Worm (Caenorhabditis elegans) whole organism, L1 larva: ENCODE results near the gene W09D10.5.
A peak's percentile ranks its signal among the peaks of the same experiment; 100 is the strongest.

Experiments
- C04F5.9 ChIP-seq: sonication (generic microtip); optimal IDR thresholded peaks from 2 replicates; lab custom pipeline; 2016; ENCODE audit warnings: missing genetic modification characterization, missing compliant biosample characterization
- C16A3.4 ChIP-seq: fragments of 150-350 bp; optimal IDR thresholded peaks from 2 replicates; lab custom pipeline; 2014; ENCODE audit warnings: missing biosample characterization, missing genetic modification characterization
- C34B4.2 ChIP-seq: sonication (generic microtip); optimal IDR thresholded peaks from 2 replicates; lab custom pipeline; 2017; ENCODE audit warnings: mild to moderate bottlenecking, missing genetic modification characterization, missing compliant biosample characterization
- Y116A8C.19 ChIP-seq: sonication (generic microtip); optimal IDR thresholded peaks from 2 replicates; lab custom pipeline; 2016; ENCODE audit warnings: missing compliant biosample characterization, missing genetic modification characterization, borderline replicate concordance
- alr-1 ChIP-seq: fragments of 200-800 bp; sonication (Bioruptor generic); optimal IDR thresholded peaks from 2 replicates; lab custom pipeline; 2018; ENCODE audit warnings: borderline replicate concordance, mild to moderate bottlenecking, missing genetic modification characterization, missing compliant biosample characterization
- aly-2 ChIP-seq: fragments of 150-350 bp; optimal IDR thresholded peaks from 2 replicates; lab custom pipeline; 2014; ENCODE audit warnings: missing biosample characterization, missing genetic modification characterization
- ama-1 ChIP-seq: fragments of 150-350 bp; optimal IDR thresholded peaks from 2 replicates; lab custom pipeline; 2014
- ceh-63 ChIP-seq: fragments of 200-800 bp; sonication (Bioruptor generic); optimal IDR thresholded peaks from 2 replicates; lab custom pipeline; 2018; ENCODE audit warnings: mild to moderate bottlenecking, missing genetic modification characterization, missing compliant biosample characterization
- dpl-1 ChIP-seq, 3 experiments: fragments of 150-350 bp in 2 of 3; sonication (generic microtip) in 1 of 3; optimal IDR thresholded peaks; 2 replicates each; lab custom pipeline; 2014 to 2017; ENCODE audit warnings: missing biosample characterization in 3 of 3, missing genetic modification characterization in 3 of 3, missing genetic modification reagents in 3 of 3
- efl-3 ChIP-seq: fragments of 200-800 bp; sonication (Bioruptor generic); optimal IDR thresholded peaks from 2 replicates; lab custom pipeline; 2018; ENCODE audit warnings: mild to moderate bottlenecking, missing genetic modification characterization, missing compliant biosample characterization
- egl-13 ChIP-seq: sonication (generic microtip); optimal IDR thresholded peaks from 2 replicates; lab custom pipeline; 2016; ENCODE audit warnings: missing genotype, missing genetic modification reagents, missing genetic modification characterization, missing compliant biosample characterization
- egl-27 ChIP-seq, 2 experiments: fragments of 150-350 bp in 1 of 2; sonication (generic microtip); optimal IDR thresholded peaks; 3 replicates each; lab custom pipeline; 2017 to 2018; ENCODE audit warnings: missing biosample characterization in 2 of 2, missing genetic modification characterization in 2 of 2, missing genetic modification reagents in 2 of 2
- elt-2 ChIP-seq: sonication (generic microtip); optimal IDR thresholded peaks from 2 replicates; lab custom pipeline; 2016; ENCODE audit warnings: missing genetic modification characterization, mild to moderate bottlenecking, inconsistent platforms, missing compliant biosample characterization, missing genetic modification reagents
- ets-5 ChIP-seq: fragments of 200-800 bp; sonication (Bioruptor generic); IDR thresholded peaks from 2 replicates; pipeline ENCODE4 v1.3.6; 2022; ENCODE audit warnings: missing genetic modification characterization, missing compliant biosample characterization
- fkh-8 ChIP-seq: sonication (generic microtip); optimal IDR thresholded peaks from 2 replicates; lab custom pipeline; 2016; ENCODE audit warnings: mild to moderate bottlenecking, missing genetic modification characterization, missing compliant biosample characterization
- fos-1 ChIP-seq: fragments of 150-350 bp; optimal IDR thresholded peaks from 2 replicates; lab custom pipeline; 2014; ENCODE audit warnings: missing biosample characterization, missing genetic modification characterization
- grh-1 ChIP-seq: fragments of 200-800 bp; sonication (Bioruptor generic); IDR thresholded peaks from 2 replicates; pipeline ENCODE4 v1.3.6; 2022; ENCODE audit warnings: missing genetic modification reagents, missing genetic modification characterization, missing compliant biosample characterization
- hlh-17 ChIP-seq: fragments of 200-800 bp; sonication (Bioruptor generic); optimal IDR thresholded peaks from 2 replicates; lab custom pipeline; 2018; ENCODE audit warnings: missing genetic modification characterization, mild to moderate bottlenecking, missing compliant biosample characterization, moderate library complexity, borderline replicate concordance
- irx-1 ChIP-seq: sonication (generic microtip); optimal IDR thresholded peaks from 2 replicates; lab custom pipeline; 2016; ENCODE audit warnings: missing genetic modification characterization, missing compliant biosample characterization
- lin-14 ChIP-seq: fragments of 200-800 bp; sonication (Bioruptor generic); optimal IDR thresholded peaks from 2 replicates; lab custom pipeline; 2018; ENCODE audit warnings: mild to moderate bottlenecking, missing genetic modification characterization, moderate library complexity, missing compliant biosample characterization
- lin-35 ChIP-seq, 2 experiments: fragments of 150-350 bp; optimal IDR thresholded peaks; 2 replicates each; lab custom pipeline; 2014; ENCODE audit warnings: missing biosample characterization in 2 of 2, missing genetic modification characterization in 2 of 2, missing genetic modification reagents in 2 of 2
- lir-3 ChIP-seq: sonication (generic microtip); optimal IDR thresholded peaks from 2 replicates; lab custom pipeline; 2016; ENCODE audit warnings: mild to moderate bottlenecking, missing genetic modification characterization, moderate library complexity, missing compliant biosample characterization; ENCODE audit not compliant: poor library complexity
- lsy-2 ChIP-seq, 2 experiments: fragments of 150-350 bp; optimal IDR thresholded peaks; 2 replicates each; lab custom pipeline; 2014; ENCODE audit warnings: missing biosample characterization in 2 of 2, missing genetic modification characterization in 2 of 2
- mab-9 ChIP-seq: fragments of 200-800 bp; sonication (Bioruptor generic); IDR thresholded peaks from 2 replicates; pipeline ENCODE4 v1.3.6; 2022; ENCODE audit warnings: missing genetic modification reagents, missing genetic modification characterization, missing compliant biosample characterization
- nhr-237 ChIP-seq: fragments of 150-350 bp; optimal IDR thresholded peaks from 2 replicates; lab custom pipeline; 2014; ENCODE audit warnings: missing biosample characterization, missing genetic modification characterization
- nhr-28 ChIP-seq: fragments of 150-350 bp; optimal IDR thresholded peaks from 2 replicates; lab custom pipeline; 2014; ENCODE audit warnings: missing biosample characterization, missing genetic modification characterization
- nhr-76 ChIP-seq: sonication (generic microtip); optimal IDR thresholded peaks from 2 replicates; lab custom pipeline; 2017; ENCODE audit warnings: missing biosample characterization, missing genetic modification characterization
- nhr-77 ChIP-seq: fragments of 150-350 bp; optimal IDR thresholded peaks from 2 replicates; lab custom pipeline; 2014; ENCODE audit warnings: missing biosample characterization, missing genetic modification characterization
- nhr-85 ChIP-seq: sonication (generic microtip); peaks from one replicate; lab custom pipeline; 2016; ENCODE audit warnings: missing genetic modification characterization, inconsistent platforms, missing compliant biosample characterization
- nhr-90 ChIP-seq: sonication (generic microtip); optimal IDR thresholded peaks from 2 replicates; lab custom pipeline; 2016; ENCODE audit warnings: mild to moderate bottlenecking, missing genetic modification characterization, missing compliant biosample characterization; ENCODE audit not compliant: poor library complexity
- pag-3 ChIP-seq: sonication (generic microtip); optimal IDR thresholded peaks from 2 replicates; lab custom pipeline; 2017; ENCODE audit warnings: missing genetic modification characterization, mild to moderate bottlenecking, missing compliant biosample characterization, antibody characterized with exemption, borderline replicate concordance; ENCODE audit not compliant: insufficient read depth
- pax-3 ChIP-seq: fragments of 200-800 bp; sonication (Bioruptor generic); optimal IDR thresholded peaks from 2 replicates; lab custom pipeline; 2018; ENCODE audit warnings: mild to moderate bottlenecking, missing genetic modification characterization, moderate library complexity, missing compliant biosample characterization
- pqm-1 ChIP-seq: sonication (generic microtip); optimal IDR thresholded peaks from 3 replicates; lab custom pipeline; 2017; ENCODE audit warnings: missing biosample characterization, missing genetic modification characterization
- rnt-1 ChIP-seq: sonication (generic microtip); optimal IDR thresholded peaks from 2 replicates; lab custom pipeline; 2016; ENCODE audit warnings: mild to moderate bottlenecking, missing genetic modification characterization, moderate library complexity, missing compliant biosample characterization
- snpc-4 ChIP-seq: fragments of 150-350 bp; optimal IDR thresholded peaks from 2 replicates; lab custom pipeline; 2014; ENCODE audit warnings: missing biosample characterization, missing genetic modification characterization
- sox-4 ChIP-seq: sonication (generic microtip); optimal IDR thresholded peaks from 2 replicates; lab custom pipeline; 2016; ENCODE audit warnings: missing genetic modification characterization, missing compliant biosample characterization
- sptf-1 ChIP-seq: fragments of 150-350 bp; optimal IDR thresholded peaks from 2 replicates; lab custom pipeline; 2014; ENCODE audit warnings: missing biosample characterization, missing genetic modification characterization
- sup-37 ChIP-seq: fragments of 200-800 bp; sonication (Bioruptor generic); optimal IDR thresholded peaks from 2 replicates; lab custom pipeline; 2018; ENCODE audit warnings: mild to moderate bottlenecking, missing genetic modification characterization, missing compliant biosample characterization
- swsn-7 ChIP-seq: sonication (generic microtip); optimal IDR thresholded peaks from 2 replicates; lab custom pipeline; 2016; ENCODE audit warnings: missing genetic modification characterization, missing compliant biosample characterization
- tlp-1 ChIP-seq: fragments of 150-350 bp; optimal IDR thresholded peaks from 2 replicates; lab custom pipeline; 2014; ENCODE audit warnings: missing biosample characterization, missing genetic modification characterization
- unc-130 ChIP-seq: fragments of 150-350 bp; optimal IDR thresholded peaks from 2 replicates; lab custom pipeline; 2017; ENCODE audit warnings: missing biosample characterization, missing genetic modification characterization, inconsistent platforms
- unc-30 ChIP-seq: sonication (generic microtip); optimal IDR thresholded peaks from 2 replicates; lab custom pipeline; 2017; ENCODE audit warnings: missing biosample characterization, missing genetic modification characterization
- unc-62 ChIP-seq: fragments of 150-350 bp; optimal IDR thresholded peaks from 2 replicates; lab custom pipeline; 2014; ENCODE audit warnings: missing biosample characterization, missing genetic modification reagents, missing genetic modification characterization
- vab-15 ChIP-seq: sonication (generic microtip); optimal IDR thresholded peaks from 2 replicates; lab custom pipeline; 2017; ENCODE audit warnings: missing genotype, mild to moderate bottlenecking, missing genetic modification characterization, missing compliant biosample characterization
- xbp-1 ChIP-seq: sonication (generic microtip); optimal IDR thresholded peaks from 2 replicates; lab custom pipeline; 2016; ENCODE audit warnings: missing genetic modification characterization, missing compliant biosample characterization
- zag-1 ChIP-seq: fragments of 150-350 bp; optimal IDR thresholded peaks from 2 replicates; lab custom pipeline; 2014; ENCODE audit warnings: missing biosample characterization, missing genetic modification characterization
- zip-4 ChIP-seq: fragments of 200-800 bp; sonication (Bioruptor generic); optimal IDR thresholded peaks from 2 replicates; lab custom pipeline; 2018; ENCODE audit warnings: mild to moderate bottlenecking, missing genetic modification characterization, moderate library complexity, missing compliant biosample characterization
- ztf-11 ChIP-seq, 2 experiments: sonication (generic microtip); optimal IDR thresholded peaks; 2 replicates each; lab custom pipeline; 2016 to 2017; ENCODE audit warnings: missing genetic modification characterization in 2 of 2, missing biosample characterization in 1 of 2, missing compliant biosample characterization in 1 of 2
- ztf-4 ChIP-seq: fragments of 150-350 bp; optimal IDR thresholded peaks from 2 replicates; lab custom pipeline; 2014; ENCODE audit warnings: missing biosample characterization, missing genetic modification characterization

Gene W09D10.5

ce11 chrIII:10759050-10760023, 48.0 kb upstream of the W09D10.5 start, which contains the start of gene tasp-1 (continued):
- TF ChIP-seq grh-1 (GFP tag; lab: Robert Waterston, UW) (peak; percentile 99), vab-15 (tag; lab: Kevin White, UChicago) (peak; percentile 100), fos-1 (peak; percentile 99), lir-3 (tag; lab: Kevin White, UChicago) (peak; percentile 99), tlp-1 (no peak), nhr-77 (tag; lab: Kevin White, UChicago) (peak; percentile 100), ets-5 (GFP tag; lab: Robert Waterston, UW) (peak; percentile 89; the same call in 1 of the 2 replicates), pag-3 (tag; lab: Kevin White, UChicago) (peak; percentile 1), mab-9 (peak; percentile 100), elt-2 (tag; lab: Kevin White, UChicago) (peak; percentile 97), lin-35 (GFP tag; optimal IDR thresholded peaks at IDR 0.05; lab: Kevin White, UChicago) (peak; percentile 100), C16A3.4 (tag; lab: Kevin White, UChicago) (peak; percentile 100), unc-30 (tag; lab: Kevin White, UChicago) (peak; percentile 19), aly-2 (tag; lab: Kevin White, UChicago) (peak; percentile 97), C04F5.9 (tag; lab: Kevin White, UChicago) (peak; percentile 98), irx-1 (tag; lab: Kevin White, UChicago) (peak; percentile 100), snpc-4 (tag; lab: Kevin White, UChicago) (peak; percentile 93), lsy-2 (tag; optimal IDR thresholded peaks at IDR 0.05; lab: Kevin White, UChicago) (peak; percentile 98 to 99), ceh-63 (peak; percentile 100), sox-4 (tag; lab: Kevin White, UChicago) (peak; percentile 100), sup-37 (peak; percentile 100), pax-3 (tag; lab: Kevin White, UChicago) (peak; percentile 100), nhr-237 (peak; percentile 99), dpl-1 (GFP tag; optimal IDR thresholded peaks at IDR 0.05; lab: Kevin White, UChicago) (peak; percentile 100), pqm-1 (tag; lab: Kevin White, UChicago) (peak; percentile 93), unc-130 (peak; percentile 100), zag-1 (tag; lab: Kevin White, UChicago) (peak; percentile 96), xbp-1 (tag; lab: Kevin White, UChicago) (peak; percentile 99), ama-1 (peak; percentile 77), ztf-11 (tag; optimal IDR thresholded peaks at IDR 0.05; lab: Kevin White, UChicago) (peak in 1 of 2 experiments; percentile 100), swsn-7 (peak; percentile 100), lin-14 (GFP tag; lab: Kevin White, UChicago) (peak; percentile 100), nhr-85 (tag; lab: Kevin White, UChicago) (peak; percentile 100), nhr-76 (peak; percentile 96), egl-27 (tag; optimal IDR thresholded peaks at IDR 0.05; lab: Kevin White, UChicago) (peak; percentile 94 to 95), fkh-8 (tag; lab: Kevin White, UChicago) (peak; percentile 100), sptf-1 (tag; lab: Kevin White, UChicago) (no peak), C34B4.2 (tag; lab: Kevin White, UChicago) (peak; percentile 96), efl-3 (GFP tag; lab: Kevin White, UChicago) (peak; percentile 81), unc-62 (GFP tag; lab: Kevin White, UChicago) (peak; percentile 91), rnt-1 (tag; lab: Kevin White, UChicago) (peak; percentile 100), zip-4 (GFP tag; lab: Kevin White, UChicago) (peak; percentile 98), egl-13 (tag; lab: Kevin White, UChicago) (peak; percentile 100), Y116A8C.19 (tag; lab: Kevin White, UChicago) (peak; percentile 95), ztf-4 (tag; lab: Kevin White, UChicago) (peak; percentile 100), nhr-90 (tag; lab: Kevin White, UChicago) (peak; percentile 100), hlh-17 (GFP tag; lab: Kevin White, UChicago) (no peak), alr-1 (tag; lab: Kevin White, UChicago) (no peak), nhr-28 (tag; lab: Kevin White, UChicago) (peak; percentile 57)
